Worm (Caenorhabditis elegans): ENCODE measurements around the gene ttr-6.

DNA sequence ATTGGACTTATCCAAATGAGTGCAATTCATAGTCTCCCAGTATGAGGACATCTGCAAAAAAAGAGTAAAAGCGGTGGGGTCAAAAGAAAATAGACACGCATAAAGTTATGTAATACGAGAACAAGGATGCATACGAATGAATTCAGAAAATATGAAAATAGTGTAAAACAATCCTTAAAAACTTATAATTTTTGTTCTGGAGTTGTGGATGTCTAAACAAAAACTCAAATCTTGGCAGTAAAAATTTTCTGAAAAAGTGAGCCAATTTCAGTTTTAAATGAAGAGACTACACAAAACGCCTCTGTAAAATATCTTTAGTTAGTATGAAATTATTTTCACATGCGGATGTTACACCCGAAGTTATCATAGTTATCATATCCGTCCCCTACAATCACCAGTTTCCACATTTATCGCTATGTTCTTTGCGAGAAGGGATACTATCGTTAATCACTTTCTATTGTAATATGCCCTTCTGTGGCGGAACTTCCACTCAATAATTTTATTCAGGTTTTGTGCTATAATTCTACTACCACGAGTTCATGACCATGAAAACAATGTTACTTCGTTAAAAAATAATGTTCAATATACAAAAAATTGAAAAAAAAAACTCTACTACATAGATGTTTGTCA lies 43.8 kb upstream of the ttr-6 start, which contains the start of gene nhr-120:
- TF ChIP-seq ztf-28 (GFP tag; IDR thresholded peaks at IDR 0.05), result no peak
- TF ChIP-seq F49E8.2 (tag; optimal IDR thresholded peaks at IDR 0.05; ENCODE audit: insufficient read depth), result no peak

Measured in whole organism, young adult.